Worm (Caenorhabditis elegans): ENCODE results near the gene ZK512.1.

DNA sequence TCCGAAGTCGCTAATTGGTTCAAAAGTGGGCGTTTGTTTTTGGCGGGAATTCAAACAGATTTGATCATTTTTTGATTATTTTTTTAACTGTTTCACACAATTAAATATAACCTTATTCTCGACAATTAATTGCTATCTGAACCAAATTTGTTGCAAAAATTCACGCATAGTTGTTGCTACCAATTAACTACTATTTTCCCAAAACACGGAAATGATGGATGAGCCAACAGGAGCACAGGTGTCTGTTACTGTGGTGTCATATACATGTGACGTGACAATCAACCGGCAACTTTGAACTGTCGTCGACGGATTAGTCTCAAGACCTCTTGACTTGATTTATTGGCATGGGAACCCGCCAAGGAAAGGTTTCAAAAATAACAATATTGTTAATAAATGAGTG is 42.0 kb upstream of the ZK512.1 start:
- TF ChIP-seq ztf-11 (tag; optimal IDR thresholded peaks at IDR 0.05): no peak
- TF ChIP-seq nhr-28 (tag; optimal IDR thresholded peaks at IDR 0.05): no peak
- TF ChIP-seq fos-1 (tag; optimal IDR thresholded peaks at IDR 0.05): no peak
- TF ChIP-seq nfya-1 (tag; optimal IDR thresholded peaks at IDR 0.05; ENCODE audit: insufficient read depth): no peak
- TF ChIP-seq nhr-12 (tag; optimal IDR thresholded peaks at IDR 0.05): no peak
- TF ChIP-seq ceh-28 (tag; optimal IDR thresholded peaks at IDR 0.05): no peak
- no peak for TF ChIP-seq daf-12 (tag; optimal IDR thresholded peaks at IDR 0.05)
- no peak for TF ChIP-seq lin-39 (tag; optimal IDR thresholded peaks at IDR 0.05)
- TF ChIP-seq ceh-9 (tag; optimal IDR thresholded peaks at IDR 0.05): no peak
- no peak for TF ChIP-seq zag-1 (tag; optimal IDR thresholded peaks at IDR 0.05)
- TF ChIP-seq lsy-12 (tag; optimal IDR thresholded peaks at IDR 0.05): no peak
- no peak for TF ChIP-seq nhr-237 (tag; optimal IDR thresholded peaks at IDR 0.05)
- TF ChIP-seq nhr-77 (tag; optimal IDR thresholded peaks at IDR 0.05): no peak

Data from whole organism, L3 larva.